Worm (Caenorhabditis elegans) whole organism, mixed stage, embryonic: ENCODE data around the gene pdtf-1.
"Not testable (repeated sequence)": the region's sequence is repeated elsewhere in the genome, so short reads cannot be mapped to it uniquely, and the experiment has no call there.

ENCODE experiments used
- M03D4.4 ChIP-seq: sonication (generic microtip); optimal IDR thresholded peaks from 2 replicates; lab custom pipeline; 2017; ENCODE audit warnings: mild to moderate bottlenecking, missing genetic modification characterization, missing compliant biosample characterization
- bed-3 ChIP-seq: fragments of 200-800 bp; sonication (Bioruptor generic); optimal IDR thresholded peaks from 3 replicates; lab custom pipeline; 2018; ENCODE audit warnings: mild to moderate bottlenecking, missing genetic modification characterization, moderate library complexity, missing compliant biosample characterization
- blmp-1 ChIP-seq: fragments of 150-350 bp; optimal IDR thresholded peaks from 2 replicates; lab custom pipeline; 2014; ENCODE audit warnings: missing biosample characterization, missing genetic modification characterization
- ceh-39 ChIP-seq: fragments of 150-350 bp; optimal IDR thresholded peaks from 2 replicates; lab custom pipeline; 2014; ENCODE audit warnings: missing biosample characterization, missing genetic modification characterization
- ceh-43 ChIP-seq: fragments of 200-800 bp; sonication (Bioruptor generic); optimal IDR thresholded peaks from 2 replicates; lab custom pipeline; 2018; ENCODE audit warnings: mild to moderate bottlenecking, missing genetic modification characterization, moderate library complexity, missing compliant biosample characterization
- ceh-83 ChIP-seq: fragments of 200-800 bp; sonication (Bioruptor generic); optimal IDR thresholded peaks from 2 replicates; lab custom pipeline; 2018; ENCODE audit warnings: mild to moderate bottlenecking, missing genetic modification characterization, missing compliant biosample characterization
- ces-1 ChIP-seq: fragments of 150-350 bp; optimal IDR thresholded peaks from 2 replicates; lab custom pipeline; 2014; ENCODE audit warnings: missing biosample characterization, missing genetic modification reagents, missing genetic modification characterization
- cnd-1 ChIP-seq: fragments of 200-800 bp; sonication (Bioruptor generic); optimal IDR thresholded peaks from 2 replicates; lab custom pipeline; 2018; ENCODE audit warnings: mild to moderate bottlenecking, missing genetic modification characterization, missing compliant biosample characterization
- drap-1 ChIP-seq: fragments of 200-800 bp; sonication (Bioruptor generic); optimal IDR thresholded peaks from 3 replicates; lab custom pipeline; 2018; ENCODE audit warnings: mild to moderate bottlenecking, missing genetic modification characterization, missing compliant biosample characterization
- elt-1 ChIP-seq: sonication (generic microtip); optimal IDR thresholded peaks from 2 replicates; lab custom pipeline; 2017; ENCODE audit warnings: missing genetic modification characterization, mild to moderate bottlenecking, missing compliant biosample characterization, antibody characterized with exemption, moderate library complexity, borderline replicate concordance; ENCODE audit not compliant: insufficient read depth
- elt-3 ChIP-seq: fragments of 150-350 bp; optimal IDR thresholded peaks from 2 replicates; lab custom pipeline; 2014; ENCODE audit warnings: missing biosample characterization, missing genetic modification characterization
- flh-1 ChIP-seq: fragments of 200-800 bp; sonication (Bioruptor generic); optimal IDR thresholded peaks from 2 replicates; lab custom pipeline; 2018; ENCODE audit warnings: mild to moderate bottlenecking, missing genetic modification characterization, moderate library complexity, missing compliant biosample characterization
- ham-2 ChIP-seq: fragments of 200-800 bp; sonication (Bioruptor generic); optimal IDR thresholded peaks from 2 replicates; lab custom pipeline; 2018; ENCODE audit warnings: mild to moderate bottlenecking, missing genetic modification characterization, missing compliant biosample characterization
- hlh-1 ChIP-seq: fragments of 150-350 bp; optimal IDR thresholded peaks from 2 replicates; lab custom pipeline; 2014; ENCODE audit warnings: missing biosample characterization, missing genetic modification reagents, missing genetic modification characterization
- lin-13 ChIP-seq: fragments of 150-350 bp; optimal IDR thresholded peaks from 2 replicates; lab custom pipeline; 2014; ENCODE audit warnings: missing biosample characterization, missing genetic modification characterization
- lin-32 ChIP-seq: fragments of 200-800 bp; sonication (Bioruptor generic); optimal IDR thresholded peaks from 2 replicates; lab custom pipeline; 2018; ENCODE audit warnings: mild to moderate bottlenecking, missing genetic modification characterization, missing compliant biosample characterization
- lsy-2 ChIP-seq: fragments of 150-350 bp; optimal IDR thresholded peaks from 2 replicates; lab custom pipeline; 2014; ENCODE audit warnings: missing biosample characterization, missing genetic modification characterization
- mab-5 ChIP-seq: fragments of 150-350 bp; optimal IDR thresholded peaks from 2 replicates; lab custom pipeline; 2014; ENCODE audit warnings: missing biosample characterization, missing genetic modification characterization
- mep-1 ChIP-seq: fragments of 150-350 bp; optimal IDR thresholded peaks from 2 replicates; lab custom pipeline; 2017; ENCODE audit warnings: missing biosample characterization, missing genetic modification reagents, missing genetic modification characterization, inconsistent platforms
- mls-2 ChIP-seq: sonication (generic microtip); optimal IDR thresholded peaks from 2 replicates; lab custom pipeline; 2016; ENCODE audit warnings: mild to moderate bottlenecking, missing genetic modification characterization, moderate library complexity, missing compliant biosample characterization
- nhr-12 ChIP-seq: fragments of 150-350 bp; optimal IDR thresholded peaks from 2 replicates; lab custom pipeline; 2014; ENCODE audit warnings: missing biosample characterization, missing genetic modification characterization
- nhr-2 ChIP-seq: fragments of 150-350 bp; optimal IDR thresholded peaks from 2 replicates; lab custom pipeline; 2014; ENCODE audit warnings: missing biosample characterization, missing genetic modification characterization
- nhr-237 ChIP-seq: fragments of 150-350 bp; optimal IDR thresholded peaks from 2 replicates; lab custom pipeline; 2014; ENCODE audit warnings: missing biosample characterization, missing genetic modification characterization
- nhr-28 ChIP-seq: fragments of 150-350 bp; optimal IDR thresholded peaks from 2 replicates; lab custom pipeline; 2014; ENCODE audit warnings: missing biosample characterization, missing genetic modification characterization
- nhr-76 ChIP-seq: sonication (generic microtip); optimal IDR thresholded peaks from 2 replicates; lab custom pipeline; 2017; ENCODE audit warnings: missing biosample characterization, missing genetic modification characterization
- pha-4 ChIP-seq: fragments of 150-350 bp; optimal IDR thresholded peaks from 2 replicates; lab custom pipeline; 2018; ENCODE audit warnings: missing biosample characterization, missing genetic modification reagents, missing genetic modification characterization
- sem-2 ChIP-seq: fragments of 200-800 bp; sonication (Bioruptor generic); optimal IDR thresholded peaks from 2 replicates; lab custom pipeline; 2018; ENCODE audit warnings: mild to moderate bottlenecking, missing genetic modification characterization, missing compliant biosample characterization
- snpc-4 ChIP-seq: fragments of 150-350 bp; optimal IDR thresholded peaks from 2 replicates; lab custom pipeline; 2014; ENCODE audit warnings: missing biosample characterization, missing genetic modification characterization
- sptf-1 ChIP-seq: sonication (generic microtip); optimal IDR thresholded peaks from 2 replicates; lab custom pipeline; 2017; ENCODE audit warnings: mild to moderate bottlenecking, missing genetic modification characterization, moderate library complexity, missing compliant biosample characterization
- tbx-8 ChIP-seq: fragments of 200-800 bp; sonication (Bioruptor generic); optimal IDR thresholded peaks from 2 replicates; lab custom pipeline; 2018; ENCODE audit warnings: mild to moderate bottlenecking, missing genetic modification characterization, moderate library complexity, missing compliant biosample characterization
- unc-120 ChIP-seq: sonication (generic microtip); optimal IDR thresholded peaks from 2 replicates; lab custom pipeline; 2017; ENCODE audit warnings: missing genetic modification characterization, missing compliant biosample characterization; ENCODE audit not compliant: poor library complexity, severe bottlenecking
- unc-39 ChIP-seq: fragments of 150-350 bp; optimal IDR thresholded peaks from 2 replicates; lab custom pipeline; 2014; ENCODE audit warnings: missing biosample characterization, missing genetic modification characterization
- unc-62 ChIP-seq: fragments of 150-350 bp; optimal IDR thresholded peaks from 2 replicates; lab custom pipeline; 2014; ENCODE audit warnings: missing biosample characterization, missing genetic modification reagents, missing genetic modification characterization
- zip-8 ChIP-seq: fragments of 150-350 bp; optimal IDR thresholded peaks from 2 replicates; lab custom pipeline; 2014; ENCODE audit warnings: missing biosample characterization, missing genetic modification characterization
- ztf-11 ChIP-seq: fragments of 150-350 bp; optimal IDR thresholded peaks from 2 replicates; lab custom pipeline; 2014; ENCODE audit warnings: missing biosample characterization, missing genetic modification characterization

Gene pdtf-1

ce11 chrIV:8432709-8433108 lies at the start of gene pdtf-1, which contains the start of gene T26A8.4:
pdtf-1 (plus strand) TSS chrIV:8433038.
T26A8.4 (minus strand) TSS chrIV:8432893.
- TF ChIP-seq M03D4.4 (tag; lab: Kevin White, UChicago) (peak; percentile 35), ceh-83 (GFP tag; lab: Kevin White, UChicago) (peak; percentile 80), sem-2 (GFP tag; lab: Kevin White, UChicago) (peak; percentile 16), nhr-28 (tag; lab: Kevin White, UChicago) (no peak), elt-3 (tag; lab: Kevin White, UChicago) (peak; percentile 46), bed-3 (no peak), cnd-1 (tag; lab: Kevin White, UChicago) (peak; percentile 63), lsy-2 (tag; lab: Kevin White, UChicago) (peak; percentile 99), ceh-43 (GFP tag; lab: Kevin White, UChicago) (peak; percentile 51), elt-1 (tag; lab: Kevin White, UChicago) (no peak), nhr-76 (tag; lab: Kevin White, UChicago) (no peak), mab-5 (tag; lab: Kevin White, UChicago) (peak; percentile 38), pha-4 (tag; lab: Kevin White, UChicago) (peak; percentile 98), zip-8 (tag; lab: Kevin White, UChicago) (peak; percentile 25), drap-1 (GFP tag; lab: Kevin White, UChicago) (peak; percentile 64), tbx-8 (no peak), sptf-1 (tag; lab: Kevin White, UChicago) (peak; percentile 80), ces-1 (GFP tag; lab: Kevin White, UChicago) (peak; percentile 83), ham-2 (GFP tag; lab: Kevin White, UChicago) (peak; percentile 76), unc-120 (tag; lab: Kevin White, UChicago) (peak; percentile 51), lin-13 (tag; lab: Kevin White, UChicago) (peak; percentile 91), unc-39 (tag; lab: Kevin White, UChicago) (no peak), ceh-39 (peak; percentile 100), unc-62 (GFP tag; lab: Kevin White, UChicago) (peak; percentile 89), lin-32 (GFP tag; lab: Kevin White, UChicago) (no peak), hlh-1 (tag; lab: Kevin White, UChicago) (peak; percentile 97), flh-1 (no peak), mep-1 (tag; lab: Kevin White, UChicago) (peak; percentile 99), ztf-11 (tag; lab: Kevin White, UChicago) (peak; percentile 81), nhr-237 (tag; lab: Kevin White, UChicago) (peak; percentile 95), snpc-4 (tag; lab: Kevin White, UChicago) (no peak), mls-2 (tag; lab: Kevin White, UChicago) (peak; percentile 49), nhr-12 (tag; lab: Kevin White, UChicago) (peak; percentile 66), nhr-2 (peak; percentile 64), blmp-1 (peak; percentile 23)

ce11 chrIV:8384737-8385136 lies 48.1 kb upstream of the pdtf-1 start:
- TF ChIP-seq unc-120 (tag; lab: Kevin White, UChicago) = no peak
- TF ChIP-seq sem-2 (GFP tag; lab: Kevin White, UChicago) = no peak
- TF ChIP-seq zip-8 (tag; lab: Kevin White, UChicago) = no peak
- TF ChIP-seq drap-1 (GFP tag; lab: Kevin White, UChicago) = no peak
- TF ChIP-seq sptf-1 (tag; lab: Kevin White, UChicago) = no peak

DNA sequence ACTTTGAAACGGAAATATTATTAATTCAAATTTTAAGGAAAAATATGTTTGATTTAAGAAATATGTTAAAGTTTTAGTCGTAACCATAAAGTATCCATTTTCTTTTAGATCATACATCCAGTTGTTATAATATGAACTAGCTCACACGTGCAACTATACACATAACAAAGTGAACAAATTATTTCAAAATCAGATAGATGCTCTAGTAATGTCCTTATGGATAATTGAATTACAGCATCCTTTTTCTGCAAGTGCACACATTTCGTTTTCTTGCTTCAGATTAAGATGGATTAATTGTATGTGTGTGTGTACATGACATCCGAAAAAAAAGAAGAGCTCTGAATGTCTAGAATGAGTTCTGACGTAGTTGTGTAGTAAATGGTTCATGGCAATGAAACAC lies 47.2 kb upstream of the pdtf-1 start:
- TF ChIP-seq tbx-8 (no peak), ces-1 (GFP tag; lab: Kevin White, UChicago) (peak; percentile 78), M03D4.4 (tag; lab: Kevin White, UChicago) (no peak), ceh-43 (GFP tag; lab: Kevin White, UChicago) (no peak)

- not testable (repeated sequence) for TF ChIP-seq nhr-28 (tag; lab: Kevin White, UChicago); hlh-1 (tag; lab: Kevin White, UChicago); flh-1
These were observed 43.7 kb upstream of the pdtf-1 start, which contains the start of gene D2096.10 for ce11 chrIV:8389139-8389538. D2096.10 (minus strand) TSS chrIV:8389239.
